Fruit fly (Drosophila melanogaster) whole organism, prepupa: ENCODE results near the gene CG13309.
A peak's percentile ranks its signal among the peaks of the same experiment; 100 is the strongest.

Experiments
- CG10631 ChIP-seq: fragments of 200-800 bp; sonication (Bioruptor generic); optimal IDR thresholded peaks from 2 replicates; lab custom pipeline; 2016; ENCODE audit warnings: missing biosample characterization, missing genetic modification characterization
- CG10669 ChIP-seq: fragments of 200-800 bp; sonication (Bioruptor generic); optimal IDR thresholded peaks from 3 replicates; lab custom pipeline; 2018; ENCODE audit warnings: missing biosample characterization, mild to moderate bottlenecking, missing genetic modification characterization, moderate library complexity
- CG11762 ChIP-seq: fragments of 200-800 bp; sonication (Bioruptor generic); optimal IDR thresholded peaks from 3 replicates; lab custom pipeline; 2016; ENCODE audit warnings: missing biosample characterization, missing genetic modification characterization; ENCODE audit not compliant: insufficient read depth
- CG11902 ChIP-seq: fragments of 200-800 bp; sonication (Bioruptor generic); optimal IDR thresholded peaks from 3 replicates; lab custom pipeline; 2016; ENCODE audit warnings: missing biosample characterization, missing genetic modification characterization
- CG15336 ChIP-seq: fragments of 200-800 bp; sonication (Bioruptor generic); IDR thresholded peaks from 2 replicates; pipeline ENCODE4 v1.3.6; 2022; ENCODE audit warnings: missing biosample characterization, missing genetic modification characterization
- CG1621 ChIP-seq: fragments of 200-800 bp; sonication (Bioruptor generic); optimal IDR thresholded peaks from 3 replicates; lab custom pipeline; 2018; ENCODE audit warnings: missing biosample characterization, mild to moderate bottlenecking, missing genetic modification characterization
- CG16779 ChIP-seq: fragments of 200-800 bp; sonication (Bioruptor generic); optimal IDR thresholded peaks from 3 replicates; lab custom pipeline; 2017; ENCODE audit warnings: missing biosample characterization, mild to moderate bottlenecking, missing genetic modification characterization
- CG31627 ChIP-seq: fragments of 200-800 bp; sonication (Bioruptor generic); optimal IDR thresholded peaks from 3 replicates; lab custom pipeline; 2016; ENCODE audit warnings: missing biosample characterization, missing genetic modification characterization
- CG34406 ChIP-seq: fragments of 200-800 bp; sonication (Bioruptor generic); optimal IDR thresholded peaks from 3 replicates; lab custom pipeline; 2016; ENCODE audit warnings: missing biosample characterization, missing genetic modification characterization
- CG6276 ChIP-seq: fragments of 200-800 bp; sonication (Bioruptor generic); optimal IDR thresholded peaks from 2 replicates; lab custom pipeline; 2017; ENCODE audit warnings: missing biosample characterization, mild to moderate bottlenecking, missing genetic modification characterization
- CG6792 ChIP-seq: fragments of 200-800 bp; sonication (Bioruptor generic); optimal IDR thresholded peaks from 3 replicates; lab custom pipeline; 2016; ENCODE audit warnings: missing biosample characterization, missing genetic modification characterization
- CG6808 ChIP-seq: fragments of 200-800 bp; sonication (Bioruptor generic); optimal IDR thresholded peaks from 3 replicates; lab custom pipeline; 2017; ENCODE audit warnings: missing biosample characterization, missing genetic modification characterization, mild to moderate bottlenecking, moderate library complexity, missing genetic modification reagents
- CG6854 ChIP-seq: fragments of 200-800 bp; sonication (Bioruptor generic); optimal IDR thresholded peaks from 2 replicates; lab custom pipeline; 2017; ENCODE audit warnings: missing biosample characterization, mild to moderate bottlenecking, missing genetic modification characterization
- CG7368 ChIP-seq: fragments of 200-800 bp; sonication (Bioruptor generic); optimal IDR thresholded peaks from 3 replicates; lab custom pipeline; 2016; ENCODE audit warnings: missing biosample characterization, missing genetic modification characterization
- CG8319 ChIP-seq: fragments of 200-800 bp; sonication (Bioruptor generic); optimal IDR thresholded peaks from 3 replicates; lab custom pipeline; 2016; ENCODE audit warnings: missing biosample characterization, missing genetic modification characterization
- CG8632 ChIP-seq: fragments of 200-800 bp; sonication (Bioruptor generic); optimal IDR thresholded peaks from 3 replicates; lab custom pipeline; 2016; ENCODE audit warnings: missing biosample characterization, missing genetic modification characterization
- CG9139 ChIP-seq: fragments of 200-800 bp; sonication (Bioruptor generic); optimal IDR thresholded peaks from 3 replicates; lab custom pipeline; 2017; ENCODE audit warnings: missing biosample characterization, mild to moderate bottlenecking, missing genetic modification characterization
- Eip78C ChIP-seq: fragments of 200-800 bp; sonication (Bioruptor generic); peaks from one replicate; lab custom pipeline; 2016; ENCODE audit warnings: missing biosample characterization, missing genetic modification characterization
- Eip93F ChIP-seq: fragments of 200-800 bp; sonication (Bioruptor generic); optimal IDR thresholded peaks from 2 replicates; lab custom pipeline; 2016; ENCODE audit warnings: missing biosample characterization, mild to moderate bottlenecking, missing genetic modification characterization
- Gug ChIP-seq: fragments of 200-800 bp; sonication (Bioruptor generic); IDR thresholded peaks from 2 replicates; pipeline ENCODE4 v1.3.6; 2022; ENCODE audit warnings: missing biosample characterization, missing genetic modification characterization
- Hr38 ChIP-seq: sonication (Bioruptor generic); optimal IDR thresholded peaks from 2 replicates; lab custom pipeline; 2016; ENCODE audit warnings: missing biosample characterization, missing genetic modification characterization
- Hr39 ChIP-seq: fragments of 200-800 bp; sonication (Bioruptor generic); optimal IDR thresholded peaks from 2 replicates; lab custom pipeline; 2016; ENCODE audit warnings: missing biosample characterization, missing genetic modification characterization
- Met ChIP-seq: fragments of 200-800 bp; sonication (Bioruptor generic); optimal IDR thresholded peaks from 3 replicates; lab custom pipeline; 2016; ENCODE audit warnings: missing biosample characterization, missing genetic modification characterization
- OdsH ChIP-seq: fragments of 200-800 bp; sonication (Bioruptor generic); optimal IDR thresholded peaks from 3 replicates; lab custom pipeline; 2016; ENCODE audit warnings: missing biosample characterization, missing genetic modification characterization
- Smox ChIP-seq: fragments of 200-800 bp; sonication (Bioruptor generic); optimal IDR thresholded peaks from 3 replicates; lab custom pipeline; 2016; ENCODE audit warnings: missing biosample characterization, missing genetic modification characterization
- Sox102F ChIP-seq: fragments of 200-800 bp; sonication (Bioruptor generic); optimal IDR thresholded peaks from 2 replicates; lab custom pipeline; 2016; ENCODE audit warnings: missing biosample characterization, mild to moderate bottlenecking, missing genetic modification characterization
- Sox14 ChIP-seq: fragments of 200-800 bp; sonication (Bioruptor generic); optimal IDR thresholded peaks from 3 replicates; lab custom pipeline; 2016; ENCODE audit warnings: missing biosample characterization, missing genetic modification characterization
- Sox15 ChIP-seq: fragments of 200-800 bp; sonication (Bioruptor generic); optimal IDR thresholded peaks from 3 replicates; lab custom pipeline; 2016; ENCODE audit warnings: missing biosample characterization, missing genetic modification characterization
- achi ChIP-seq: fragments of 200-800 bp; sonication (Bioruptor generic); optimal IDR thresholded peaks from 3 replicates; lab custom pipeline; 2016; ENCODE audit warnings: missing biosample characterization, missing genetic modification characterization
- cyc ChIP-seq: fragments of 200-800 bp; sonication (Bioruptor generic); optimal IDR thresholded peaks from 3 replicates; lab custom pipeline; 2016; ENCODE audit warnings: missing biosample characterization, missing genetic modification characterization
- dsx ChIP-seq: fragments of 200-800 bp; optimal IDR thresholded peaks from 3 replicates; lab custom pipeline; 2019; ENCODE audit warnings: missing biosample characterization, mild to moderate bottlenecking, missing genetic modification characterization, moderate library complexity; ENCODE audit not compliant: poor library complexity, severe bottlenecking
- esn ChIP-seq: fragments of 200-800 bp; sonication (Bioruptor generic); optimal IDR thresholded peaks from 2 replicates; lab custom pipeline; 2016; ENCODE audit warnings: missing biosample characterization, mild to moderate bottlenecking, missing genetic modification characterization, moderate library complexity
- fd85E ChIP-seq: fragments of 200-800 bp; sonication (Bioruptor generic); optimal IDR thresholded peaks from 3 replicates; lab custom pipeline; 2016; ENCODE audit warnings: missing biosample characterization, missing genetic modification characterization
- fkh ChIP-seq: fragments of 200-800 bp; sonication (Bioruptor generic); optimal IDR thresholded peaks from 3 replicates; lab custom pipeline; 2017; ENCODE audit warnings: missing biosample characterization, mild to moderate bottlenecking, missing genetic modification characterization, moderate library complexity
- salr ChIP-seq, 2 experiments: fragments of 200-800 bp; sonication (Bioruptor generic); optimal IDR thresholded peaks; 3 replicates each; lab custom pipeline; 2016 to 2018; ENCODE audit warnings: missing biosample characterization in 2 of 2, missing genetic modification characterization in 2 of 2, mild to moderate bottlenecking in 1 of 2
- spab ChIP-seq: fragments of 200-800 bp; sonication (Bioruptor generic); optimal IDR thresholded peaks from 2 replicates; lab custom pipeline; 2017; ENCODE audit warnings: missing biosample characterization, mild to moderate bottlenecking, missing genetic modification characterization, missing genetic modification reagents
- ss ChIP-seq, 2 experiments: fragments of 200-800 bp; sonication (Bioruptor generic); optimal IDR thresholded peaks; 2 replicates in 1 of 2; 3 replicates in 1 of 2; lab custom pipeline; 2017 to 2018; ENCODE audit warnings: mild to moderate bottlenecking in 2 of 2, missing biosample characterization in 2 of 2, missing genetic modification characterization in 2 of 2, moderate library complexity in 1 of 2
- svp ChIP-seq: fragments of 200-800 bp; sonication (Bioruptor generic); peaks from one replicate; lab custom pipeline; 2016; ENCODE audit warnings: missing biosample characterization, missing genetic modification characterization
- topi ChIP-seq: fragments of 200-800 bp; sonication (Bioruptor generic); optimal IDR thresholded peaks from 3 replicates; lab custom pipeline; 2016; ENCODE audit warnings: missing biosample characterization, missing genetic modification characterization
- vri ChIP-seq: fragments of 200-800 bp; sonication (Bioruptor generic); optimal IDR thresholded peaks from 3 replicates; lab custom pipeline; 2016; ENCODE audit warnings: missing biosample characterization, mild to moderate bottlenecking, missing genetic modification characterization

CG13309 gene

DNA sequence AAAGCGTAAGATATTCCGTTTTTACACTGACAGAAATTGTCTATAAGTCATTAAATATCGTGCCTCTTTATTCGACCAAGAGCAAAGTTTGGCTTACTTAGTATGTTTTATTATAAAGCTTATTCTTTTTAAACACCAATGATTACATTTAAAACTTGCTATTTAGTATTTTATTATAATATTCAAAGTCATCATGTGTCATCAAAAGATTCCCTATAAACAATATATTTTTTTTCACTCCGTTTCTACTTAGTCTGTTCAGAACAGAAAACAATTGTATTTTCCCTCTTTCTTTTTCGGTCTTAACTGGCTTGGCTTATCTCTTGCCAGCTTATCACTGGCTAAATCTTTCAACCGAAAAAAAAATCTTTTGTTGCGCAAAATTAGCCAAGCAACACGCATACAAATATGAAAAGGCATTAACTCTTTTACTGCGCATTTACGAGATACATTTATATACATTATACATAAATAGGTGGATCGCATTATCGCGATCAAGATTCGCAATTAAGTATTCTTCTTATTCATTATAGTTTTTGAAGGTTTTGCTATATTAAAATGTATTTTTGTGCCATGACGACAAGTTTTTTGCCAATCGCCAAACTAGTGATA is 32.8 kb upstream of the CG13309 start:
- TF ChIP-seq vri (GFP tag; lab: Kevin White, UChicago) (peak; percentile 37), CG6808 (no peak), fd85E (no peak), svp (peak; percentile 75), CG16779 (tag; lab: Kevin White, UChicago) (no peak), CG6792 (no peak), CG11762 (GFP tag; lab: Kevin White, UChicago) (no peak), Eip78C (GFP tag; lab: Kevin White, UChicago) (peak; percentile 60), CG9139 (no peak), CG11902 (no peak), CG31627 (GFP tag; lab: Kevin White, UChicago) (peak; percentile 0), CG7368 (GFP tag; lab: Kevin White, UChicago) (no peak), CG8632 (peak; percentile 8), CG34406 (GFP tag; lab: Kevin White, UChicago) (peak; percentile 19), Sox102F (no peak), Gug (GFP tag; lab: Robert Waterston, UW) (no peak), spab (GFP tag; lab: Kevin White, UChicago) (no peak), salr (GFP tag; optimal IDR thresholded peaks at IDR 0.05; lab: Kevin White, UChicago) (no peak), achi (GFP tag; lab: Kevin White, UChicago) (peak; percentile 27), dsx (GFP tag; lab: Kevin White, UChicago) (no peak), Hr39 (GFP tag; lab: Kevin White, UChicago) (peak; percentile 17), cyc (no peak), Sox15 (no peak), Smox (GFP tag; lab: Kevin White, UChicago) (peak; percentile 44), Met (GFP tag; lab: Kevin White, UChicago) (peak; percentile 45), topi (GFP tag; lab: Kevin White, UChicago) (no peak), Sox14 (GFP tag; lab: Kevin White, UChicago) (peak; percentile 20), ss (GFP tag; optimal IDR thresholded peaks at IDR 0.05; lab: Kevin White, UChicago) (no peak), CG1621 (tag; lab: Kevin White, UChicago) (no peak), OdsH (GFP tag; lab: Kevin White, UChicago) (peak; percentile 7), Eip93F (GFP tag; lab: Kevin White, UChicago) (peak; percentile 14), Hr38 (no peak), esn (peak; percentile 61)

DNA sequence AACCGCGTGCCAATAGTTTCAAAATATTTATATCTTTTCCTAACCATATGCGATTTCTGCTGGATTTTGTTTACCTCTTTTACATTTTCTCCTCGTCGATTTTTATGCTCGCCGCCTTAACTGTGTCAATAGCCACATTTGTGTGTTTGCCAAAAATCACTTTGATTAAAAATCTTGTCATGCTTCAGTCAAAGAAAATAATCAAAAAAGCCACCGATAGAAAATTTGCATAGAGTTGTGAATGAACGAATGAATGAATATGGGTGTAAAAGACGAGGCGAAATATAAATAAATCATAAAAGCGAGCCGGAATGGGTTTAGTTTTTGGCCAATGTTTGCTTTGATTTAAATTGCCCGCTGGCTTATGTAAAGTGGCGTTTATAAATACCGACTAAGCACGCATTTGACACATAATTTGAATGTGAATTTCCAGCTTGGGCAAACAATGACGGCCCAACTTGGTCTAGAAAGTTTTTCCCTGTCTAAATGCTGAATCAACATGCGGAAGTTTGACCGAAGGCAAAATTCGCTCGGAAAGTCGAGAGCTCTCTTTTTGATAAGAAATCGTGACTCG is 29.4 kb upstream of the CG13309 start:
- TF ChIP-seq Met (GFP tag; lab: Kevin White, UChicago) (no peak), CG6854 (GFP tag; lab: Kevin White, UChicago) (no peak), CG6276 (no peak), CG10669 (no peak), CG15336 (GFP tag; lab: Robert Waterston, UW) (no peak), CG8319 (GFP tag; lab: Kevin White, UChicago) (no peak), fkh (GFP tag; lab: Kevin White, UChicago) (peak; percentile 58), Eip93F (GFP tag; lab: Kevin White, UChicago) (no peak), CG10631 (GFP tag; lab: Kevin White, UChicago) (no peak)
